Fruit fly (Drosophila melanogaster) whole organism, adult: ENCODE results near the gene PH4alphaNE1.

Experiments used
- CG11617 ChIP-seq: fragments of 200-800 bp; sonication (Bioruptor generic); optimal IDR thresholded peaks from 2 replicates; lab custom pipeline; 2017; ENCODE audit warnings: mild to moderate bottlenecking, missing biosample characterization, missing genetic modification reagents, missing genetic modification characterization
- CG12768 ChIP-seq: fragments of 200-800 bp; sonication (Bioruptor generic); optimal IDR thresholded peaks from 2 replicates; lab custom pipeline; 2017; ENCODE audit warnings: missing biosample characterization, missing genetic modification characterization, mild to moderate bottlenecking, moderate library complexity, missing genetic modification reagents
- CG33017 ChIP-seq: fragments of 200-800 bp; sonication (Bioruptor generic); optimal IDR thresholded peaks from 2 replicates; lab custom pipeline; 2018; ENCODE audit warnings: missing biosample characterization, mild to moderate bottlenecking, missing genetic modification characterization, moderate library complexity
- CG7045 ChIP-seq: fragments of 200-800 bp; sonication (Bioruptor generic); optimal IDR thresholded peaks from 2 replicates; lab custom pipeline; 2017; ENCODE audit warnings: missing biosample characterization, mild to moderate bottlenecking, missing genetic modification characterization
- Crg-1 ChIP-seq: fragments of 200-800 bp; sonication (Bioruptor generic); optimal IDR thresholded peaks from 2 replicates; lab custom pipeline; 2016; ENCODE audit warnings: missing biosample characterization, missing genetic modification characterization
- cic ChIP-seq: fragments of 200-800 bp; sonication (Bioruptor generic); optimal IDR thresholded peaks from 2 replicates; lab custom pipeline; 2017; ENCODE audit warnings: missing biosample characterization, mild to moderate bottlenecking, missing genetic modification characterization, moderate library complexity
- kay ChIP-seq: fragments of 200-800 bp; sonication (Bioruptor generic); peaks from one replicate; lab custom pipeline; 2016; ENCODE audit warnings: missing biosample characterization, missing genetic modification characterization, borderline replicate concordance
- ovo ChIP-seq: fragments of 200-800 bp; sonication (Bioruptor generic); optimal IDR thresholded peaks from 2 replicates; lab custom pipeline; 2016; ENCODE audit warnings: missing biosample characterization, missing genetic modification characterization

DNA sequence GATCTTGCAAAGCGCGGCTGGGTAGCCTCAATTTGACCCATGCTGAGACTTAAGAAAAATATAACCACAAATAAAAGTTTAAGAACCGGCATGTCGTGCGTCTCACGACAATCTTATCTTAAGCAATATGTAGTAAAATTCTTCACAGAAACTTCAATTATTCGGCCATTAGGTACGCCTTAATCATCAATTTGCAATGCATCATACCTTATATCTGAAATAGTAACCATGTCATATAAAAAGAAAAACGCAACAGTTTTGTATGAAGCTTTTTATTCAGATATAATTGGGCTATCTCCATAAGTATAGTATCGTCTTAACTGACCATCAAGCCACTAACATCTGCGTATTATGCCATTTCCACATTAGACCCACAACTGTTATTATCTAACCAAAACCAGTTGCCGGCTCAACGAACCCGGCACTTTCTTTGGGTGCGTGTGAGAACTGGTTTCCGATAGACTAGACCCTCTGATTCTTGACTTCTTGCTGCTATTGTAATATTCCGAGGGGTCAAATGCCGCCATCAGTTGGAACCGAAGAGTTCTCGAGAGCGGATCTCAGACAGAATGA, 14.2 kb upstream of the PH4alphaNE1 start, which contains the start of the genes CG31524 and CG9698:
- TF ChIP-seq Crg-1 (GFP tag; lab: Kevin White, UChicago): no peak
- TF ChIP-seq ovo (GFP tag; lab: Kevin White, UChicago): no peak
- no peak for TF ChIP-seq CG33017 (tag; lab: Kevin White, UChicago)
- TF ChIP-seq CG12768 (GFP tag; lab: Kevin White, UChicago): no peak
- TF ChIP-seq cic (GFP tag; lab: Kevin White, UChicago): no peak
- TF ChIP-seq CG7045 (GFP tag; lab: Kevin White, UChicago): no peak
- no peak for TF ChIP-seq CG11617 (GFP tag; lab: Kevin White, UChicago)
- TF ChIP-seq kay: no peak
